Fruit fly (Drosophila melanogaster): ENCODE results near the gene CG5199.
"Not testable (repeated sequence)": the region's sequence is repeated elsewhere in the genome, so short reads cannot be mapped to it uniquely, and the experiment has no call there.

Gene CG5199

dm6 chr3L:20452813-20453682 is at the start of gene CG5199:
Gene CG5199 (minus strand): TSS chr3L:20452864.
- TF ChIP-seq psq (optimal IDR thresholded peaks at IDR 0.05): no peak
- TF ChIP-seq insv (optimal IDR thresholded peaks at IDR 0.05): no peak
- TF ChIP-seq ttk (optimal IDR thresholded peaks at IDR 0.05): no peak
- no peak for TF ChIP-seq Myc (optimal IDR thresholded peaks at IDR 0.05)
- no peak for TF ChIP-seq Sin3A (optimal IDR thresholded peaks at IDR 0.05)
- TF ChIP-seq h (optimal IDR thresholded peaks at IDR 0.05): no peak

- TF ChIP-seq ttk, insv, h (optimal IDR thresholded peaks at IDR 0.05): not testable (repeated sequence)
Measured at dm6 chr3L:20499536-20499935, 46.9 kb upstream of the CG5199 start, which contains the start of gene CG18281. Gene CG18281 (plus strand): TSS chr3L:20499836.

DNA sequence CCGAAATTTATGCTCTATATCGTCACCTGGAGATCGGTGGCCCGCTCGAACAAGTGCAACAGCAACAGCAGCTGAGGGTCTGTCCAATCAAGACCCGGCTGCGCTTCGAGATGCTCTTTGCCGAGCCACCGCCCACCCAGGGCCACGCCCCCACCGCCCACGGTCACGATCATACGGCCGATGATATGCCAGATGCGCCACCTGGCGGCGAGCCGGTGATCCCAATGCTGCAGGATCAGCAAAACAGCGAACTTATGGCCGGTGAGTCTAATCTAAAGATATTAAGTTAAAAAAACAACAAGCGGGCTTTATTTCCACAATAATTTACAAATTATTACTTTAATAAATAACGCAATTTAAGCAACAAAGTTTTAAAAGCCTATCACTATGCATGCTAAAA is 45.5 kb upstream of the CG5199 start:
- no peak for TF ChIP-seq Sin3A (optimal IDR thresholded peaks at IDR 0.05)
- no peak for TF ChIP-seq Myc (optimal IDR thresholded peaks at IDR 0.05)
- no peak for TF ChIP-seq psq (optimal IDR thresholded peaks at IDR 0.05)
- TF ChIP-seq insv (optimal IDR thresholded peaks at IDR 0.05): no peak
- no peak for TF ChIP-seq h (optimal IDR thresholded peaks at IDR 0.05)
- TF ChIP-seq ttk (optimal IDR thresholded peaks at IDR 0.05): no peak

DNA sequence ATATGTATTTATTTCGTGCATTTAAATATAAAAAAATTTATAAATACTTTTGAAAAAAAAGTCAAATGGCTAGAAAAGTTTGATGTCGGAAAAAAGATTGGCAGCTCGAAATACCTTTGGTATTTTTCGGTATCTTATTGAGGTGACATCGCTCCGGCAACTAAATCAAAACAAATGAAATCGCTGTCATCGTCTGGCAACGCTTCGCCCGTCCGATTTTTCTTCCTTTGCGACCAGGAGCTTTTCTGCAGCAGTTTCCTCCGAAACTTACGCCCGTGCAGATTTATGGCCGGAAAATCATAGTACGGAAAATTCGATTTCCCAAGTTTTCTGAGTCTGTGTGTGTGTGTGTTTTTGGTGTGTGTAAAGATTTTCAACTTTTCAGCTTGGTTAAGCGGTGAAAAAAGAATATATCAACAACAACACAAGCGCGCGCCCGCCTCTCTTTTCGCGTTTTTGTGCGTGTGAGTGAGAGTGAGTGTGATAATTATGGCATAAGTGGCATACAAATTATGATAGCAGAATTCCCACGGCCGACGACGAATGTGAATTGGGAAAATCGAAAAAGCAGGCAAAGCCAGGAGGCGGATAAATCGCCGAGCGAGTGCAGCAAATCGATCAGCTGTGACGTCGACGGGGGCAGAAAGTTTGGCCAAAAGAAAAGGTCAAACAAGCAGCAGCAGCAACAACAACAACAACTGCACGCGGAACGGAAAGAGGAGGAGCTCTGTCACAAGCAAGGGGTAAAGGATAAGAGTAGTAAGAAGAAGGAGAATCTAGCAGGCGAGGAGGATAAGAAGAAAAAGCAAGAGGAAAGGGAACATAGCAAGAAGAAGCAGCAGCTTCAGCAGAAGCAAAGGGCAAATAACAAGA is 44.7 kb upstream of the CG5199 start, which contains the start of gene CG32425:
Gene CG32425 (plus strand): TSS at position 200 of the 873 bp plus-strand sequence.
- TF ChIP-seq psq (optimal IDR thresholded peaks at IDR 0.05) (no peak), insv (optimal IDR thresholded peaks at IDR 0.05) (no peak), Myc (optimal IDR thresholded peaks at IDR 0.05) (no peak), h (optimal IDR thresholded peaks at IDR 0.05) (no peak), Sin3A (optimal IDR thresholded peaks at IDR 0.05) (no peak), ttk (optimal IDR thresholded peaks at IDR 0.05) (no peak)

DNA sequence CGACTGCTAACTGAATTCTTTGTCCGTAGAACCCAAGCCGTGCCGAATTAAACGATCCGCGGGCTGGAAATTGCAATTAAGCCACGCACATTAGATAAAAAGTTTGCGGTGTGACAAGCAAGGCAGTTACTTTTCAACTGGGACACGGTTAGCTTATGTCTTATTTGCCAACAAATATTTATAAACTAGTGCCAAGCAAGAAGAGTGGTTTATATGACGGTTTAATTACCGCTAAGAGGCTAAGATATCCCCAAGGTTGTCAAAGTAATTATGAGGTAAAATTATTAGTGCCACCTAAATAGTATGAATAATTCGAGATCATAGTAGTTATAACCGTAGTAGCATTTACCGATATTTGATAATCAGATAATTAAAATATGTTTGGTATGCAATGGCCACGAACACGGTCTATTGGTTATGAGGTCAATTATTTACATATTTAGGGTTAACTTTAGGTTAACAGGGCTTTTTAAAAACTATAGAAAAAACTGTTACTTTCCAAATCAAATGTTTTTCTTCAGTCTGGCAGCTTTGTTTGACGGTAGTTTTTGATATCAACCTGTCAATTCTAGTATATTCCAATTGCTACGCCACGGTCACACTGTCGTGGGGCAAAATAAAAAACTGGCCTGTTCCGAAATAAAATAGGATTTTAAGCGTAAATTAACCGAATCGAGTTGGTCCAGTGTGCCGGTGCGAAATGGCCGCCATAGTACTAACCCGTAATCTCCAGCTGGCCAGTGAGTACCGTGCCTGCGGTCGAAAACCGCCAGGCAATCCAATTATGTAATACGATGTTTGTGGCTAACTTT is 42.3 kb upstream of the CG5199 start, which contains the start of gene ZnT77C:
Gene ZnT77C (minus strand): TSS at position 142 of the 812 bp plus-strand sequence.
- TF ChIP-seq insv (optimal IDR thresholded peaks at IDR 0.05) (no peak), h (optimal IDR thresholded peaks at IDR 0.05) (no peak), psq (optimal IDR thresholded peaks at IDR 0.05) (no peak), Sin3A (optimal IDR thresholded peaks at IDR 0.05) (no peak), ttk (optimal IDR thresholded peaks at IDR 0.05) (no peak), Myc (optimal IDR thresholded peaks at IDR 0.05) (no peak)

- TF ChIP-seq Myc (optimal IDR thresholded peaks at IDR 0.05): no peak
- no peak for TF ChIP-seq ttk (optimal IDR thresholded peaks at IDR 0.05)
- TF ChIP-seq h (optimal IDR thresholded peaks at IDR 0.05): no peak
- no peak for TF ChIP-seq insv (optimal IDR thresholded peaks at IDR 0.05)
- TF ChIP-seq psq (optimal IDR thresholded peaks at IDR 0.05): no peak
- TF ChIP-seq Sin3A (optimal IDR thresholded peaks at IDR 0.05): no peak
Measured at dm6 chr3L:20494262-20494601, 41.6 kb upstream of the CG5199 start.

DNA sequence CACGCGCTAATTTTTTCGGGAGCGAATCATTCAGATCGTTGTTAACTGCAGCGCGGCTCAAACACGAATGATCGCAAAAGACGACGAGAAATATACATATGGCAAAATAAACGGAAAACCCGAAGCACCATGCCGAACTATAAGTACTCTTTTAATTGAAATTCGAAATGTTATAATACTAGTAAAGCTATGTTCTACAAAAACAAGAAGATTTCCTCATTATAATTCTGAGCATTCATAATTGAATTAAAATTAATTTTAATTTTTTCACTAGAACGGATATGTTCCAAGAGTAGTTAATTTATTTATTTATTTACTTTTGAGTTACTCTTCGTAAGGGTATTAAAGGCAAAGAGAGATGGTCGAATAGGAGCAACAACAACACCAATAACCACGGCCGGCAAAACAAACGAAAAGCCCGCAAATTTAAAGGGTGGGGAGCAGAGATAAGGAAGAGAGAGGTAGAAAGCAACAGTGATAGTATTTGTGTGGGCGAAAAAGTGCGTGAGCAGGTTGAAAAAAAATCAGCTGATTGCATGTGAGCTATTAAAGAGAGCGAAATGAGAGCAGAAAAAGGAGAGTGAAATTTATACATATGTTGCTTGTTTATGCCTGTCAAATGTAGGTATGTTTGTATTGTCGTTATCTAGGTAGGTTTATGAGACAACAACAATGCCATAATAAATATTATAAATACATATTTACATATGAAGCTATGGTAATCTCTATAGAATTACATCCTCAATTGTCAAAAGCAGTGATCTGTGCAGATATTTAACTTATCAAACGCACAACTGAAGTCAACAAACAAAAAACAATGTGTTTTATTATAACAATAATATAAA is 41.0 kb upstream of the CG5199 start:
- TF ChIP-seq psq (optimal IDR thresholded peaks at IDR 0.05): no peak
- no peak for TF ChIP-seq Sin3A (optimal IDR thresholded peaks at IDR 0.05)
- TF ChIP-seq ttk (optimal IDR thresholded peaks at IDR 0.05): no peak
- no peak for TF ChIP-seq Myc (optimal IDR thresholded peaks at IDR 0.05)
- no peak for TF ChIP-seq insv (optimal IDR thresholded peaks at IDR 0.05)
- TF ChIP-seq h (optimal IDR thresholded peaks at IDR 0.05): no peak

DNA sequence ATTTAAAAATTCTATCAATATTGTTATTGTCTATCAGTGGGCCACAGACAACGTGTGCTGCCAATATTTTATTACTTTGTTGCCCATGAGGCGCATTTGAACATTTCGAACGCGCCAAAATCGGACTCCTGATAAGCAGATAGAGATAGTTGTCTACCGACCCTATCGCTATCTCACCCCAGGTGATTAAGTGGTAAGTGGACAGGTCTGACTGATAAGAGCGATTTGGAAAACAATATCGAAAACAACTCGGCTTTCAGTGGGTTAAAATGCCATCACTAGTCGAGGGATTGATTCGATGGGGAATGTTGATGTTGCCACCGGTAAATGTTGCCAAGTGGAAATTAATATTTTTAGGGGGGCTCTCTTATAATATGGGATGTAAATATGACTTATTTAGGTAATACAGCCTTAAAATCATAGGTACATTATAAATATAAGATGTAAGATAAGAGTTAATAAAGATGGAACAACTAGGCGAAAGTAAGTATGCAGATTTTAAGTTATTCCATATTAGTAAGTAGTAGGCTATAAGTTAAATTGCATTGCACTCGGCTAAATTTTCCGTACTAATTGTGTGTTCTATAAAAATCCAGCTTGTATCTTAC is 39.0 kb upstream of the CG5199 start, which contains the start of gene ND-39:
Gene ND-39 (plus strand): TSS at position 558 of the 608 bp plus-strand sequence.
- no peak for TF ChIP-seq Myc (optimal IDR thresholded peaks at IDR 0.05)
- no peak for TF ChIP-seq ttk (optimal IDR thresholded peaks at IDR 0.05)
- no peak for TF ChIP-seq psq (optimal IDR thresholded peaks at IDR 0.05)
- TF ChIP-seq h (optimal IDR thresholded peaks at IDR 0.05): no peak
- TF ChIP-seq insv (optimal IDR thresholded peaks at IDR 0.05): no peak
- TF ChIP-seq Sin3A (optimal IDR thresholded peaks at IDR 0.05): no peak

dm6 chr3L:20487649-20488048 is 35.0 kb upstream of the CG5199 start:
- TF ChIP-seq Myc (optimal IDR thresholded peaks at IDR 0.05) (no peak), h (optimal IDR thresholded peaks at IDR 0.05) (no peak), insv (optimal IDR thresholded peaks at IDR 0.05) (no peak), ttk (optimal IDR thresholded peaks at IDR 0.05) (no peak), psq (optimal IDR thresholded peaks at IDR 0.05) (no peak), Sin3A (optimal IDR thresholded peaks at IDR 0.05) (no peak)

- TF ChIP-seq Myc (optimal IDR thresholded peaks at IDR 0.05) (no peak), insv (optimal IDR thresholded peaks at IDR 0.05) (no peak), Sin3A (optimal IDR thresholded peaks at IDR 0.05) (no peak), ttk (optimal IDR thresholded peaks at IDR 0.05) (no peak), psq (optimal IDR thresholded peaks at IDR 0.05) (no peak), h (optimal IDR thresholded peaks at IDR 0.05) (no peak)
Measured at dm6 chr3L:20474789-20475208, 22.1 kb upstream of the CG5199 start.
